Worm (Caenorhabditis elegans) whole organism, young adult: ENCODE measurements around the gene F15B9.11.

ENCODE experiments used
- C06A6.2 ChIP-seq: fragments of 200-800 bp; sonication (Bioruptor generic); conservative IDR thresholded peaks from 2 replicates; pipeline ENCODE4 v1.3.6; 2022; ENCODE audit warnings: missing genetic modification characterization, missing compliant biosample characterization
- D2030.7 ChIP-seq: fragments of 200-800 bp; sonication (Bioruptor generic); IDR thresholded peaks from 2 replicates; pipeline ENCODE4 v1.3.6; 2022; ENCODE audit warnings: missing genetic modification reagents, missing genetic modification characterization, missing compliant biosample characterization
- F22D6.2 ChIP-seq: sonication (generic microtip); optimal IDR thresholded peaks from 2 replicates; lab custom pipeline; 2016; ENCODE audit warnings: mild to moderate bottlenecking, missing genetic modification characterization, missing compliant biosample characterization
- F23B12.7 ChIP-seq: sonication (generic microtip); optimal IDR thresholded peaks from 2 replicates; lab custom pipeline; 2017; ENCODE audit warnings: missing genetic modification characterization, mild to moderate bottlenecking, missing compliant biosample characterization, antibody characterized with exemption, moderate library complexity; ENCODE audit not compliant: insufficient read depth
- F49E8.2 ChIP-seq: sonication (generic microtip); optimal IDR thresholded peaks from 3 replicates; lab custom pipeline; 2017; ENCODE audit warnings: missing genetic modification characterization, mild to moderate bottlenecking, missing compliant biosample characterization, antibody characterized with exemption, moderate library complexity; ENCODE audit not compliant: insufficient read depth
- F57C9.4 ChIP-seq: sonication (generic microtip); optimal IDR thresholded peaks from 2 replicates; lab custom pipeline; 2017; ENCODE audit warnings: mild to moderate bottlenecking, missing genetic modification characterization, missing compliant biosample characterization
- Y53F4B.3 ChIP-seq: fragments of 200-800 bp; sonication (Bioruptor generic); IDR thresholded peaks from 2 replicates; pipeline ENCODE4 v1.3.6; 2022; ENCODE audit warnings: missing genetic modification reagents, missing genetic modification characterization, missing compliant biosample characterization
- Y56A3A.18 ChIP-seq: fragments of 200-800 bp; sonication (Bioruptor generic); IDR thresholded peaks from 2 replicates; pipeline ENCODE4 v1.3.6; 2022; ENCODE audit warnings: missing genetic modification reagents, missing genetic modification characterization, missing compliant biosample characterization
- Y79H2A.3 ChIP-seq: fragments of 200-800 bp; sonication (Bioruptor generic); conservative IDR thresholded peaks from 2 replicates; pipeline ENCODE4 v1.3.6; 2022; ENCODE audit warnings: missing genetic modification reagents, missing genetic modification characterization, missing compliant biosample characterization
- Y95B8A.8 ChIP-seq: fragments of 200-800 bp; sonication (Bioruptor generic); IDR thresholded peaks from 2 replicates; pipeline ENCODE4 v1.3.6; 2022; ENCODE audit warnings: missing genetic modification reagents, missing genetic modification characterization, missing compliant biosample characterization
- ama-1 ChIP-seq, 3 experiments: fragments of 150-350 bp in 1 of 3; sonication (generic microtip) in 2 of 3; optimal IDR thresholded peaks; 2 replicates each; lab custom pipeline; 2014 to 2018; ENCODE audit warnings: missing biosample characterization in 2 of 3, missing genetic modification characterization in 2 of 3, missing genetic modification reagents in 2 of 3
- aptf-3 ChIP-seq: fragments of 200-800 bp; sonication (Bioruptor generic); IDR thresholded peaks from 2 replicates; pipeline ENCODE4 v1.3.6; 2022; ENCODE audit warnings: missing genetic modification characterization, missing compliant biosample characterization
- attf-6 ChIP-seq: fragments of 200-800 bp; sonication (Bioruptor generic); IDR thresholded peaks from 2 replicates; pipeline ENCODE4 v1.3.6; 2022; ENCODE audit warnings: missing genetic modification reagents, missing genetic modification characterization, missing compliant biosample characterization
- ceh-100 ChIP-seq: fragments of 200-800 bp; sonication (Bioruptor generic); IDR thresholded peaks from 2 replicates; pipeline ENCODE4 v1.3.6; 2022; ENCODE audit warnings: missing genetic modification reagents, missing genetic modification characterization, missing compliant biosample characterization
- ceh-27 ChIP-seq: fragments of 200-800 bp; sonication (Bioruptor generic); optimal IDR thresholded peaks from 2 replicates; lab custom pipeline; 2018; ENCODE audit warnings: mild to moderate bottlenecking, missing genetic modification characterization, moderate library complexity, missing compliant biosample characterization
- chd-7 ChIP-seq: sonication (generic microtip); optimal IDR thresholded peaks from 2 replicates; lab custom pipeline; 2016; ENCODE audit warnings: mild to moderate bottlenecking, missing genetic modification characterization, moderate library complexity, missing compliant biosample characterization
- egl-44 ChIP-seq: fragments of 200-800 bp; sonication (Bioruptor generic); IDR thresholded peaks from 2 replicates; pipeline ENCODE4 v1.3.6; 2022; ENCODE audit warnings: missing genetic modification reagents, missing genetic modification characterization, missing compliant biosample characterization
- ekl-4 ChIP-seq: fragments of 200-800 bp; sonication (Bioruptor generic); IDR thresholded peaks from 2 replicates; pipeline ENCODE4 v1.3.6; 2022; ENCODE audit warnings: missing genetic modification reagents, missing genetic modification characterization, missing compliant biosample characterization
- ets-4 ChIP-seq: fragments of 200-800 bp; sonication (Bioruptor generic); optimal IDR thresholded peaks from 2 replicates; lab custom pipeline; 2018; ENCODE audit warnings: mild to moderate bottlenecking, missing genetic modification characterization, missing compliant biosample characterization
- him-1 ChIP-seq: sonication (generic microtip); optimal IDR thresholded peaks from 2 replicates; lab custom pipeline; 2016; ENCODE audit warnings: missing genotype, missing genetic modification reagents, missing genetic modification characterization, missing compliant biosample characterization
- hsf-1 ChIP-seq: fragments of 200-800 bp; sonication (Bioruptor generic); IDR thresholded peaks from 2 replicates; pipeline ENCODE4 v1.3.6; 2022; ENCODE audit warnings: missing genetic modification reagents, missing genetic modification characterization, missing compliant biosample characterization
- let-526 ChIP-seq: fragments of 200-800 bp; sonication (Bioruptor generic); IDR thresholded peaks from 2 replicates; pipeline ENCODE4 v1.3.6; 2022; ENCODE audit warnings: missing genetic modification reagents, missing genetic modification characterization, missing compliant biosample characterization
- lin-26 ChIP-seq: fragments of 200-800 bp; sonication (Bioruptor generic); IDR thresholded peaks from 2 replicates; pipeline ENCODE4 v1.3.6; 2022; ENCODE audit warnings: missing genetic modification reagents, missing genetic modification characterization, missing compliant biosample characterization
- lir-1 ChIP-seq: fragments of 200-800 bp; sonication (Bioruptor generic); conservative IDR thresholded peaks from 2 replicates; pipeline ENCODE4 v1.3.6; 2022; ENCODE audit warnings: missing genetic modification reagents, missing genetic modification characterization, missing compliant biosample characterization
- lsl-1 ChIP-seq: fragments of 200-800 bp; sonication (Bioruptor generic); optimal IDR thresholded peaks from 2 replicates; lab custom pipeline; 2018; ENCODE audit warnings: mild to moderate bottlenecking, missing genetic modification characterization, moderate library complexity, missing compliant biosample characterization
- lsy-27 ChIP-seq: sonication (generic microtip); optimal IDR thresholded peaks from 2 replicates; lab custom pipeline; 2017; ENCODE audit warnings: missing genetic modification characterization, mild to moderate bottlenecking, missing compliant biosample characterization, antibody characterized with exemption, missing genotype, borderline replicate concordance; ENCODE audit not compliant: insufficient read depth
- madf-3 ChIP-seq: fragments of 200-800 bp; sonication (Bioruptor generic); IDR thresholded peaks from 2 replicates; pipeline ENCODE4 v1.3.6; 2022; ENCODE audit warnings: missing genetic modification reagents, missing genetic modification characterization, missing compliant biosample characterization
- nfyb-1 ChIP-seq: fragments of 200-800 bp; sonication (Bioruptor generic); IDR thresholded peaks from 2 replicates; pipeline ENCODE4 v1.3.6; 2022; ENCODE audit warnings: missing genetic modification reagents, missing genetic modification characterization, missing compliant biosample characterization
- pha-4 ChIP-seq: fragments of 150-350 bp; sonication (generic microtip); optimal IDR thresholded peaks from 2 replicates; lab custom pipeline; 2014; ENCODE audit warnings: missing biosample characterization, missing genetic modification reagents, missing genetic modification characterization
- rcor-1 ChIP-seq: fragments of 200-800 bp; sonication (Bioruptor generic); IDR thresholded peaks from 2 replicates; pipeline ENCODE4 v1.3.6; 2022; ENCODE audit warnings: missing genetic modification reagents, missing genetic modification characterization, missing compliant biosample characterization
- rec-8 ChIP-seq, 2 experiments: sonication (generic microtip); optimal IDR thresholded peaks; 2 replicates each; lab custom pipeline; 2016; ENCODE audit warnings: mild to moderate bottlenecking in 2 of 2, missing genetic modification characterization in 2 of 2, missing genetic modification reagents in 2 of 2, missing genotype in 2 of 2, missing biosample characterization in 1 of 2, missing compliant biosample characterization in 1 of 2, moderate library complexity in 1 of 2
- repo-1 ChIP-seq: sonication (generic microtip); optimal IDR thresholded peaks from 2 replicates; lab custom pipeline; 2017; ENCODE audit warnings: mild to moderate bottlenecking, missing genetic modification characterization, missing compliant biosample characterization
- sea-2 ChIP-seq: fragments of 200-800 bp; sonication (Bioruptor generic); IDR thresholded peaks from 2 replicates; pipeline ENCODE4 v1.3.6; 2022; ENCODE audit warnings: missing genetic modification characterization, missing compliant biosample characterization
- somi-1 ChIP-seq: fragments of 200-800 bp; sonication (Bioruptor generic); optimal IDR thresholded peaks from 2 replicates; lab custom pipeline; 2018; ENCODE audit warnings: mild to moderate bottlenecking, missing genetic modification characterization, missing compliant biosample characterization
- tbx-9 ChIP-seq: sonication (generic microtip); optimal IDR thresholded peaks from 2 replicates; lab custom pipeline; 2016; ENCODE audit warnings: borderline replicate concordance, missing genetic modification characterization, inconsistent platforms, missing compliant biosample characterization
- ztf-18 ChIP-seq: sonication (generic microtip); optimal IDR thresholded peaks from 2 replicates; lab custom pipeline; 2016; ENCODE audit warnings: missing genotype, mild to moderate bottlenecking, missing genetic modification characterization, missing compliant biosample characterization
- ztf-28 ChIP-seq: fragments of 200-800 bp; sonication (Bioruptor generic); IDR thresholded peaks from 2 replicates; pipeline ENCODE4 v1.3.6; 2022; ENCODE audit warnings: missing genetic modification reagents, missing genetic modification characterization, missing compliant biosample characterization
- ztf-3 ChIP-seq: fragments of 200-800 bp; sonication (Bioruptor generic); optimal IDR thresholded peaks from 2 replicates; lab custom pipeline; 2018; ENCODE audit warnings: mild to moderate bottlenecking, missing genetic modification characterization, missing compliant biosample characterization

The F15B9.11 gene

DNA sequence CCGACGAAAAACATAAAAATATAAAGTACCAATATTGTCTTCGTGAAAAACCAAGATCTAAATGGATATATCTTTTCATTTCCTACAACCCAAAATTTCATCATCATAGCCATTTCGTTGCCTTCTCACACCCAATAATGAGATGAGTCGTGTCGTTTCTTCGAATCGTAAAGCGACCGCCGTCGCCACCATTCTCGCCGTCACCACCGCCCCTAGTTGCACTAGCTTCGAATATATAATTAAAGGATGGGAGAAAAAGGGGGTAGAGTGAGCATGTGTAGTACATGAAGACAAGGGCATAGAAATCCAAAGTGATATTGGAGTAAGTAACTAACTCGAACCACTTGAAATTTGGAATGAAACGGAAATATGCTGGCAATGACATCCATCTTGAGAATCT lies 29.6 kb upstream of the F15B9.11 start (continued):
- no peak for TF ChIP-seq rec-8 (tag; optimal IDR thresholded peaks at IDR 0.05; lab: Kevin White, UChicago)

DNA sequence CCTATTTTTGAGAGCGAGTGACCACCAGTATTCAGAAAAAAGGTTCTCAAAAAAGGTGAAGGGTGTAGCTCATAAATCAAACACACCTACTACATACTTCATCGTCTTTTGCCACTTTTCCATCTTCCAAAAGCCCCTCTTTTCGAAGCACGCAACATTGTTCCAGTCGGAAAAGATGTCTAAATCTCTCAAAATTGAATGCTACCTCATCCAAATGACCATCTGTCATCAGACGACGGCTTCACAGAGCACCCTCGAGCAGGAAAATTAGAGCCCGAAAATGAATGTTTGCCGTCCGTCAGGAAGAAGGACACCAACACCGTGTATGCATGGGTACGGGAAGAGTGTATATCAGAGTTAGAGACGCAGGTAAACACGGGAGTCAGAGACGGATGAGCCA lies 28.8 kb upstream of the F15B9.11 start:
- TF ChIP-seq repo-1 (tag; lab: Kevin White, UChicago) (no peak), ceh-100 (GFP tag; lab: Robert Waterston, UW) (no peak), let-526 (GFP tag; lab: Robert Waterston, UW) (no peak), ets-4 (GFP tag; lab: Kevin White, UChicago) (no peak), sea-2 (GFP tag; lab: Robert Waterston, UW) (no peak), egl-44 (GFP tag; lab: Robert Waterston, UW) (no peak), ekl-4 (GFP tag; lab: Robert Waterston, UW) (no peak), him-1 (no peak), Y56A3A.18 (GFP tag; lab: Robert Waterston, UW) (no peak), F57C9.4 (tag; lab: Kevin White, UChicago) (no peak), chd-7 (tag; lab: Kevin White, UChicago) (no peak), hsf-1 (GFP tag; lab: Robert Waterston, UW) (no peak)
- TF ChIP-seq, all 124 proteins: peak for 0

DNA sequence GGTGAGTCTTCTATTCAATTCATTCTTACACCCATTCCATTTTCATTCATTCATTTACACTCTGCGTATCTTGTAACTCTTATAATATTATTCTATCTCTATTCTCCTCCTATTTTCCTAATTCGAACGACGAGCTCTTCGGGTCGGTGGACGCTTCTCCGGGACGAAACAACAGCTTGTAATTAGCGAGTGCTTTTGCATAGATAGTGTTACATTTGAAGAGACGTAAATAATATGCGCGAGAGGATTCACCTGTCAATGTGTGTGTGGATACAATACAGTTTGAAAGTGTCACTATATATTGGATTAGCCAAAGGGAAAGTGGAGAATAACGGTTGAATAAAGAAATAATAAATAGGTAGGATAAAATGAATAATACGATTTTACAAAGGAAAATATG lies 27.9 kb upstream of the F15B9.11 start:
- TF ChIP-seq Y53F4B.3 (GFP tag; lab: Robert Waterston, UW) (no peak), aptf-3 (GFP tag; lab: Robert Waterston, UW) (no peak), D2030.7 (GFP tag; lab: Robert Waterston, UW) (no peak), Y95B8A.8 (GFP tag; lab: Robert Waterston, UW) (no peak), lin-26 (no peak), nfyb-1 (GFP tag; lab: Robert Waterston, UW) (no peak), Y79H2A.3 (GFP tag; lab: Robert Waterston, UW) (no peak), ztf-18 (tag; lab: Kevin White, UChicago) (no peak), lir-1 (no peak), attf-6 (GFP tag; lab: Robert Waterston, UW) (no peak), let-526 (GFP tag; lab: Robert Waterston, UW) (no peak), F23B12.7 (no peak), pha-4 (tag; lab: Kevin White, UChicago) (no peak), ama-1 (optimal IDR thresholded peaks at IDR 0.05; lab: Kevin White, UChicago) (no peak), ama-1 (GFP tag; optimal IDR thresholded peaks at IDR 0.05; lab: Kevin White, UChicago) (no peak), lsy-27 (tag; lab: Kevin White, UChicago) (no peak), C06A6.2 (GFP tag; lab: Robert Waterston, UW) (no peak), F22D6.2 (no peak), somi-1 (no peak), him-1 (no peak)

DNA sequence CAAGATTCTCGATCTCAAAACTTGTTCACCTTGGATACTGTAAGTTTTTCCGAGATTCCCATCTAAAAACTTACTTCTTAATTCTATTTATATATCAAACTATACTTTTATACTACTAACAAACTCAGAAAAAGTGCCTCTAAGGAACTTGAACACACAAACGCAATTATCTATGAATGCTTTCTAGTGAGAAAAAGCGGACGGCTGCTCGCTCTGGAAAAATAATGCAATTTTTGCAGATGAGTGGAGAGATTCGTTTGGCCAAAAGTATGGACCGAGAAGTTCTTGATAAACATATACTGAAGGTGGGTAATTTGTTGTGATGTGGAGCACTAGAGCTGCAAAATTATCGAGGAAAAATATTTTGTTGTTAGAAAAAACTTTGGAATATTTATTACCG lies 27.3 kb upstream of the F15B9.11 start:
- TF ChIP-seq rcor-1 (GFP tag; lab: Robert Waterston, UW) (no peak), tbx-9 (tag; lab: Kevin White, UChicago) (no peak), ztf-3 (GFP tag; lab: Kevin White, UChicago) (no peak), madf-3 (GFP tag; lab: Robert Waterston, UW) (no peak), ztf-28 (GFP tag; lab: Robert Waterston, UW) (no peak), ceh-27 (GFP tag; lab: Kevin White, UChicago) (no peak), lsl-1 (GFP tag; lab: Kevin White, UChicago) (no peak), repo-1 (tag; lab: Kevin White, UChicago) (no peak), him-1 (no peak), F49E8.2 (tag; lab: Kevin White, UChicago) (no peak)
